Fruit fly (Drosophila melanogaster): ENCODE results near the gene IPIP.

Gene IPIP

dm6 chr2L:6046865-6047264 lies 937 bp upstream of the IPIP start:
- no peak for TF ChIP-seq ac (GFP tag; optimal IDR thresholded peaks at IDR 0.05)
- TF ChIP-seq ftz-f1 (GFP tag; optimal IDR thresholded peaks at IDR 0.05), result peak; percentile 1
- TF ChIP-seq CG4707 (GFP tag; optimal IDR thresholded peaks at IDR 0.05), result no peak
- TF ChIP-seq Sin3A (optimal IDR thresholded peaks at IDR 0.05), result no peak
- TF ChIP-seq chm (GFP tag; IDR thresholded peaks at IDR 0.05), result no peak
- TF ChIP-seq bsh (GFP tag; optimal IDR thresholded peaks at IDR 0.05), result no peak
- TF ChIP-seq Fer1 (GFP tag; optimal IDR thresholded peaks at IDR 0.05), result no peak
- TF ChIP-seq CG3838 (GFP tag; optimal IDR thresholded peaks at IDR 0.05), result no peak
- no peak for TF ChIP-seq CG11085 (GFP tag; IDR thresholded peaks at IDR 0.05)
- no peak for TF ChIP-seq GATAe (GFP tag; conservative IDR thresholded peaks at IDR 0.05)
- 0 out of 3 replicates have a peak, but pooled peaks have one; percentile 23 for TF ChIP-seq CG6175 (GFP tag; IDR thresholded peaks at IDR 0.05)
- TF ChIP-seq kah (GFP tag; optimal IDR thresholded peaks at IDR 0.05), result no peak
- TF ChIP-seq CG17612 (GFP tag; IDR thresholded peaks at IDR 0.05), result no peak
- 0 out of 2 replicates have a peak, but pooled peaks have one; percentile 11 for TF ChIP-seq amos (GFP tag; IDR thresholded peaks at IDR 0.05; ENCODE audit: partially characterized antibody)
- no peak for TF ChIP-seq repo (GFP tag; optimal IDR thresholded peaks at IDR 0.05)
- no peak for TF ChIP-seq Camta (GFP tag; optimal IDR thresholded peaks at IDR 0.05)
- no peak for TF ChIP-seq CG31441 (GFP tag; IDR thresholded peaks at IDR 0.05)
- TF ChIP-seq Med (GFP tag), result peak; percentile 79
- no peak for TF ChIP-seq CG6813 (GFP tag; optimal IDR thresholded peaks at IDR 0.05)
- peak; percentile 83 for TF ChIP-seq sr (GFP tag; IDR thresholded peaks at IDR 0.05)
- TF ChIP-seq gcm2 (GFP tag; optimal IDR thresholded peaks at IDR 0.05), result no peak

DNA sequence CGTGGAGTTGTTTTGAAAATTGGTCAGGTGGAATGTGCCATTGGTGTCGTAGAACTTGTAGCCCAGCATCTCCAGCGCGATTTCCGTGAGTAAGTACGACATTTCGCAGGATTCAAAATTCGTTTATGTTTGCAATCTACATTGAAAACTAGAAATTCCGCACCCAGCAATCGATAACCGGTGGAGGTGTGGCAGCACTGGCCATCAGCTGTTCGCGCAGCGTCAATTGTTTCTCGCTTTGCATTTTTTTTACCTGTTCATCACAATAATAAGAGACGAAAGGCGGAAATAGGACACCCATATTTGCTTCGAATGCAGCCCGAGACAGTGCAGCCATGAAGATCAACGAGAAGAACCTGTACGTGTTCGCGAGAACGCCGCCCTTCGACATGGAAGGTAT lies 740 bp downstream of the IPIP start, which contains the start of the genes CG34179 and slmo:
TSS of gene CG34179 (minus strand) at position 165 of the 400 bp plus-strand sequence.
TSS of gene slmo (minus strand) at position 165 of the 400 bp plus-strand sequence.
- TF ChIP-seq E2f2 (GFP tag; IDR thresholded peaks at IDR 0.05) (peak; percentile 52), so (GFP tag; IDR thresholded peaks at IDR 0.05) (0 out of 3 replicates have a peak, but pooled peaks have one; percentile 8), CG14667 (GFP tag; IDR thresholded peaks at IDR 0.05) (no peak), Fer2 (tag; optimal IDR thresholded peaks at IDR 0.05) (no peak), CG15601 (tag; optimal IDR thresholded peaks at IDR 0.05) (no peak), knrl (GFP tag; IDR thresholded peaks at IDR 0.05; ENCODE audit: partially characterized antibody) (no peak), CG8388 (GFP tag; optimal IDR thresholded peaks at IDR 0.05) (no peak), HHEX (GFP tag; optimal IDR thresholded peaks at IDR 0.05) (no peak), vfl (GFP tag; optimal IDR thresholded peaks at IDR 0.05) (no peak), Sin3A (optimal IDR thresholded peaks at IDR 0.05) (peak; percentile 13), gfzf (GFP tag; optimal IDR thresholded peaks at IDR 0.05) (no peak), MTF-1 (GFP tag; optimal IDR thresholded peaks at IDR 0.05; ENCODE audit: borderline replicate concordance) (no peak), CG17359 (tag; optimal IDR thresholded peaks at IDR 0.05) (no peak), Ptx1 (GFP tag; IDR thresholded peaks at IDR 0.05) (no peak), CG4617 (GFP tag; optimal IDR thresholded peaks at IDR 0.05; ENCODE audit: borderline replicate concordance) (peak; percentile 32), Fer3 (tag; optimal IDR thresholded peaks at IDR 0.05) (no peak), D (optimal IDR thresholded peaks at IDR 0.05) (no peak), D (GFP tag; optimal IDR thresholded peaks at IDR 0.05) (no peak), Ravus (GFP tag; IDR thresholded peaks at IDR 0.05) (no peak), pan (optimal IDR thresholded peaks at IDR 0.05) (no peak), pan (GFP tag; optimal IDR thresholded peaks at IDR 0.05 in 1 of 2, IDR thresholded peaks at IDR 0.05 in 1 of 2) (no peak), nom (GFP tag; optimal IDR thresholded peaks at IDR 0.05) (no peak), CG16813 (GFP tag; IDR thresholded peaks at IDR 0.05; ENCODE audit: partially characterized antibody) (peak; percentile 22; the same call in 2 of the 3 replicates), Hmx (GFP tag; optimal IDR thresholded peaks at IDR 0.05) (no peak), crp (GFP tag; optimal IDR thresholded peaks at IDR 0.05) (peak; percentile 2 to 90), tna (GFP tag; IDR thresholded peaks at IDR 0.05; ENCODE audit: partially characterized antibody) (no peak), Dref (GFP tag; IDR thresholded peaks at IDR 0.05) (peak; percentile 66), CG10366 (GFP tag; IDR thresholded peaks at IDR 0.05) (no peak), ttk (GFP tag; IDR thresholded peaks at IDR 0.05) (no peak), CG16779 (GFP tag; IDR thresholded peaks at IDR 0.05) (no peak), bsh (GFP tag; optimal IDR thresholded peaks at IDR 0.05) (no peak), nerfin-1 (tag; optimal IDR thresholded peaks at IDR 0.05) (peak; percentile 28), repo (GFP tag; optimal IDR thresholded peaks at IDR 0.05) (no peak)
